Fruit fly (Drosophila melanogaster): ENCODE data around the gene msl-1.

msl-1 gene

dm6 chr2L:18647857-18648652 is 40.5 kb downstream of the msl-1 start (continued):
- no peak for TF ChIP-seq CG16779 (tag; optimal IDR thresholded peaks at IDR 0.05)
- TF ChIP-seq CG6163 (GFP tag; IDR thresholded peaks at IDR 0.05): peak; percentile 80
- peak; percentile 79 for TF ChIP-seq svp (GFP tag)
- no peak for TF ChIP-seq fd85E (GFP tag; optimal IDR thresholded peaks at IDR 0.05)
- TF ChIP-seq Blimp-1 (GFP tag; optimal IDR thresholded peaks at IDR 0.05): no peak
- no peak for TF ChIP-seq eg (GFP tag; IDR thresholded peaks at IDR 0.05)
- TF ChIP-seq Eip93F (GFP tag; optimal IDR thresholded peaks at IDR 0.05): no peak
- TF ChIP-seq CG32006 (GFP tag; optimal IDR thresholded peaks at IDR 0.05): peak; percentile 65
- peak; percentile 73 for TF ChIP-seq pdm3 (GFP tag; optimal IDR thresholded peaks at IDR 0.05)
- TF ChIP-seq Eip75B (GFP tag; optimal IDR thresholded peaks at IDR 0.05): peak; percentile 76
- TF ChIP-seq CG6808 (GFP tag; optimal IDR thresholded peaks at IDR 0.05): no peak
- peak; percentile 64 for TF ChIP-seq CG15336 (GFP tag; IDR thresholded peaks at IDR 0.05)
- TF ChIP-seq Sox15 (GFP tag; optimal IDR thresholded peaks at IDR 0.05): peak; percentile 44
- TF ChIP-seq cyc (GFP tag; optimal IDR thresholded peaks at IDR 0.05): peak; percentile 53
- TF ChIP-seq Hr4 (GFP tag; optimal IDR thresholded peaks at IDR 0.05): peak; percentile 78
- TF ChIP-seq topi (GFP tag; optimal IDR thresholded peaks at IDR 0.05): peak; percentile 62
- TF ChIP-seq CG1621 (tag; optimal IDR thresholded peaks at IDR 0.05): peak; percentile 47
- TF ChIP-seq CG8119 (GFP tag; IDR thresholded peaks at IDR 0.05): peak; percentile 58; the same call in 2 of the 3 replicates
- peak; percentile 69 for TF ChIP-seq lz (GFP tag; optimal IDR thresholded peaks at IDR 0.05)
- TF ChIP-seq Sox102F (GFP tag; optimal IDR thresholded peaks at IDR 0.05): peak; percentile 78
- TF ChIP-seq CG4318 (GFP tag; optimal IDR thresholded peaks at IDR 0.05): peak; percentile 23
- TF ChIP-seq Ets21C (GFP tag; optimal IDR thresholded peaks at IDR 0.05): peak; percentile 44
- peak; percentile 91 for TF ChIP-seq Eip78C (GFP tag)
- peak; percentile 68 for TF ChIP-seq Ets96B (tag; optimal IDR thresholded peaks at IDR 0.05)
- peak; percentile 56 for TF ChIP-seq CG8632 (GFP tag; optimal IDR thresholded peaks at IDR 0.05)
- no peak for TF ChIP-seq Hr38 (GFP tag; optimal IDR thresholded peaks at IDR 0.05)
- peak; percentile 58 for TF ChIP-seq Lpt (GFP tag; optimal IDR thresholded peaks at IDR 0.05)
- peak; percentile 56 for TF ChIP-seq CG3919 (GFP tag; optimal IDR thresholded peaks at IDR 0.05)
- TF ChIP-seq Met (GFP tag; optimal IDR thresholded peaks at IDR 0.05): peak; percentile 78
- peak; percentile 65 for TF ChIP-seq Sox14 (GFP tag; optimal IDR thresholded peaks at IDR 0.05)
- no peak for TF ChIP-seq CG11762 (GFP tag; optimal IDR thresholded peaks at IDR 0.05; ENCODE audit: insufficient read depth)
- peak; percentile 23 to 56 for TF ChIP-seq salr (GFP tag; optimal IDR thresholded peaks at IDR 0.05)
- TF ChIP-seq CG9139 (GFP tag; optimal IDR thresholded peaks at IDR 0.05): peak; percentile 18
- peak; percentile 61 for TF ChIP-seq CG10631 (GFP tag; optimal IDR thresholded peaks at IDR 0.05)
- no peak for TF ChIP-seq spab (GFP tag; optimal IDR thresholded peaks at IDR 0.05)
- peak; percentile 65 for TF ChIP-seq dsx (GFP tag; optimal IDR thresholded peaks at IDR 0.05; ENCODE audit: poor library complexity, severe bottlenecking)
- TF ChIP-seq CG6792 (GFP tag; optimal IDR thresholded peaks at IDR 0.05): peak; percentile 64

dm6 chr2L:18645468-18645867 is 43.1 kb downstream of the msl-1 start:
- TF ChIP-seq OdsH (GFP tag; optimal IDR thresholded peaks at IDR 0.05) (peak; percentile 76), topi (GFP tag; optimal IDR thresholded peaks at IDR 0.05) (peak; percentile 71), dac (GFP tag; optimal IDR thresholded peaks at IDR 0.05) (no peak), salr (GFP tag; optimal IDR thresholded peaks at IDR 0.05) (peak in 1 of 2 experiments; percentile 64), Ets96B (tag; optimal IDR thresholded peaks at IDR 0.05) (peak; percentile 70), CG1621 (tag; optimal IDR thresholded peaks at IDR 0.05) (peak; percentile 55), acj6 (GFP tag; optimal IDR thresholded peaks at IDR 0.05) (peak; percentile 72), CG9139 (GFP tag; optimal IDR thresholded peaks at IDR 0.05) (no peak), CG11762 (GFP tag; optimal IDR thresholded peaks at IDR 0.05; ENCODE audit: insufficient read depth) (peak; percentile 57), CG6163 (GFP tag; IDR thresholded peaks at IDR 0.05) (peak; percentile 87), CG8632 (GFP tag; optimal IDR thresholded peaks at IDR 0.05) (peak; percentile 59), CG6854 (GFP tag; optimal IDR thresholded peaks at IDR 0.05) (peak; percentile 16), fd59A (GFP tag; optimal IDR thresholded peaks at IDR 0.05) (peak; percentile 10), Ets21C (GFP tag; optimal IDR thresholded peaks at IDR 0.05) (peak; percentile 56), CG32006 (GFP tag; optimal IDR thresholded peaks at IDR 0.05) (peak; percentile 72), Lpt (GFP tag; optimal IDR thresholded peaks at IDR 0.05) (peak; percentile 48), CG10631 (GFP tag; optimal IDR thresholded peaks at IDR 0.05) (peak; percentile 64), lz (GFP tag; optimal IDR thresholded peaks at IDR 0.05) (peak; percentile 69), CG3032 (tag; optimal IDR thresholded peaks at IDR 0.05) (peak; percentile 60), achi (GFP tag; optimal IDR thresholded peaks at IDR 0.05) (peak; percentile 64), ss (GFP tag; optimal IDR thresholded peaks at IDR 0.05) (peak in 1 of 2 experiments; percentile 17), Eip75B (GFP tag; optimal IDR thresholded peaks at IDR 0.05) (peak; percentile 83), CG7368 (GFP tag; optimal IDR thresholded peaks at IDR 0.05) (peak; percentile 69), dsx (GFP tag; optimal IDR thresholded peaks at IDR 0.05; ENCODE audit: poor library complexity, severe bottlenecking) (peak; percentile 37), CG8119 (GFP tag; IDR thresholded peaks at IDR 0.05) (peak; percentile 66; the same call in 2 of the 3 replicates), CG8319 (GFP tag; optimal IDR thresholded peaks at IDR 0.05) (peak; percentile 67)

Measured in whole organism, prepupa.